Fruit fly (Drosophila melanogaster) whole organism, embryonic: ENCODE measurements around the gene CG12289.

ENCODE experiments used
- Bgb ChIP-seq: fragments of 200-800 bp; sonication (Bioruptor generic); IDR thresholded peaks from 2 replicates; pipeline ENCODE4 v1.3.6; 2022; ENCODE audit warnings: missing biosample characterization, missing genetic modification characterization; ENCODE audit not compliant: partially characterized antibody
- CG10209 ChIP-seq: fragments of 200-800 bp; sonication (Bioruptor generic); optimal IDR thresholded peaks from 3 replicates; lab custom pipeline; 2017; ENCODE audit warnings: missing biosample characterization, mild to moderate bottlenecking, missing genetic modification characterization, missing genetic modification reagents
- CG11695 ChIP-seq: fragments of 200-800 bp; sonication (Bioruptor generic); IDR thresholded peaks from 3 replicates; pipeline ENCODE4 v1.3.6; 2022; ENCODE audit warnings: missing biosample characterization, missing genetic modification characterization
- CG17359 ChIP-seq: fragments of 200-800 bp; sonication (Bioruptor generic); optimal IDR thresholded peaks from 3 replicates; lab custom pipeline; 2018; ENCODE audit warnings: missing biosample characterization, mild to moderate bottlenecking, missing genetic modification characterization, moderate library complexity
- CG17829 ChIP-seq: fragments of 200-800 bp; optimal IDR thresholded peaks from 2 replicates; lab custom pipeline; 2019; ENCODE audit warnings: missing biosample characterization, mild to moderate bottlenecking, missing genetic modification characterization, moderate library complexity
- CG30403 ChIP-seq: fragments of 200-800 bp; sonication (Bioruptor generic); optimal IDR thresholded peaks from 3 replicates; lab custom pipeline; 2016; ENCODE audit warnings: missing biosample characterization, missing genetic modification characterization
- CG3163 ChIP-seq: fragments of 200-800 bp; sonication (Bioruptor generic); optimal IDR thresholded peaks from 3 replicates; lab custom pipeline; 2016; ENCODE audit warnings: missing biosample characterization, missing genetic modification characterization
- CG32532 ChIP-seq: fragments of 200-800 bp; sonication (Bioruptor generic); IDR thresholded peaks from 2 replicates; pipeline ENCODE4 v1.3.6; 2022; ENCODE audit warnings: missing biosample characterization, missing genetic modification characterization
- CG33557 ChIP-seq: fragments of 200-800 bp; sonication (Bioruptor generic); optimal IDR thresholded peaks from 2 replicates; lab custom pipeline; 2019; ENCODE audit warnings: missing biosample characterization, mild to moderate bottlenecking, missing genetic modification characterization, moderate library complexity
- CG3838 ChIP-seq: fragments of 200-800 bp; sonication (Bioruptor generic); optimal IDR thresholded peaks from 3 replicates; lab custom pipeline; 2016; ENCODE audit warnings: missing biosample characterization, missing genetic modification characterization
- CG4707 ChIP-seq: fragments of 200-800 bp; sonication (Bioruptor generic); optimal IDR thresholded peaks from 2 replicates; lab custom pipeline; 2018; ENCODE audit warnings: missing biosample characterization, mild to moderate bottlenecking, missing genetic modification characterization, moderate library complexity
- CG7556 ChIP-seq: fragments of 200-800 bp; sonication (Bioruptor generic); optimal IDR thresholded peaks from 2 replicates; lab custom pipeline; 2017; ENCODE audit warnings: missing biosample characterization, mild to moderate bottlenecking, missing genetic modification characterization
- CG7839 ChIP-seq: fragments of 200-800 bp; sonication (Bioruptor generic); optimal IDR thresholded peaks from 3 replicates; lab custom pipeline; 2018; ENCODE audit warnings: missing biosample characterization, mild to moderate bottlenecking, missing genetic modification characterization, moderate library complexity
- CG8765 ChIP-seq: fragments of 200-800 bp; sonication (Bioruptor generic); IDR thresholded peaks from 2 replicates; pipeline ENCODE4 v1.3.6; 2022; ENCODE audit warnings: missing biosample characterization, missing genetic modification characterization
- CG9437 ChIP-seq: fragments of 200-800 bp; sonication (Bioruptor generic); optimal IDR thresholded peaks from 2 replicates; lab custom pipeline; 2018; ENCODE audit warnings: missing biosample characterization, mild to moderate bottlenecking, missing genetic modification characterization
- CG9727 ChIP-seq: fragments of 200-800 bp; sonication (Bioruptor generic); optimal IDR thresholded peaks from 3 replicates; lab custom pipeline; 2017; ENCODE audit warnings: missing biosample characterization, mild to moderate bottlenecking, missing genetic modification characterization
- D ChIP-seq, 2 experiments: fragments of 200-800 bp in 1 of 2; fragments of >200 bp in 1 of 2; sonication (Bioruptor generic) in 1 of 2; optimal IDR thresholded peaks; 2 replicates in 1 of 2; 3 replicates in 1 of 2; lab custom pipeline; 2017; ENCODE audit warnings: mild to moderate bottlenecking in 1 of 2, missing biosample characterization in 1 of 2, missing genetic modification characterization in 1 of 2, missing genetic modification reagents in 1 of 2
- Dfd ChIP-seq, 2 experiments: fragments of >200 bp; optimal IDR thresholded peaks; 2 replicates each; lab custom pipeline; 2017; ENCODE audit warnings: missing biosample characterization in 2 of 2, missing genetic modification characterization in 2 of 2
- Drgx ChIP-seq: fragments of 200-800 bp; sonication (Bioruptor generic); IDR thresholded peaks from 2 replicates; pipeline ENCODE4 v1.3.6; 2022; ENCODE audit warnings: missing biosample characterization, missing genetic modification characterization
- Fer1 ChIP-seq: fragments of 200-800 bp; sonication (Bioruptor generic); optimal IDR thresholded peaks from 2 replicates; lab custom pipeline; 2017; ENCODE audit warnings: missing biosample characterization, mild to moderate bottlenecking, missing genetic modification characterization
- Fer2 ChIP-seq: fragments of 200-800 bp; sonication (Bioruptor generic); optimal IDR thresholded peaks from 2 replicates; lab custom pipeline; 2018; ENCODE audit warnings: missing biosample characterization, mild to moderate bottlenecking, missing genetic modification characterization, moderate library complexity
- H2.0 ChIP-seq: fragments of 200-800 bp; sonication (Bioruptor generic); IDR thresholded peaks from 2 replicates; pipeline ENCODE4 v1.3.6; 2022; ENCODE audit warnings: missing biosample characterization, missing genetic modification characterization
- Hsf ChIP-seq: fragments of 200-800 bp; sonication (Bioruptor generic); optimal IDR thresholded peaks from 3 replicates; lab custom pipeline; 2016; ENCODE audit warnings: missing biosample characterization, missing genetic modification characterization
- Jarid2 ChIP-seq: fragments of 200-800 bp; sonication (Bioruptor generic); optimal IDR thresholded peaks from 3 replicates; lab custom pipeline; 2017; ENCODE audit warnings: mild to moderate bottlenecking, missing biosample characterization, missing genetic modification reagents, missing genetic modification characterization
- NC2α ChIP-seq: fragments of 200-800 bp; sonication (Bioruptor generic); optimal IDR thresholded peaks from 2 replicates; lab custom pipeline; 2016; ENCODE audit warnings: missing biosample characterization, missing genetic modification characterization
- Nf-YA ChIP-seq: fragments of 200-800 bp; sonication (Bioruptor generic); IDR thresholded peaks from 2 replicates; pipeline ENCODE4 v1.3.6; 2022; ENCODE audit warnings: missing biosample characterization, missing genetic modification characterization
- Nf-YC ChIP-seq: fragments of 200-800 bp; optimal IDR thresholded peaks from 3 replicates; lab custom pipeline; 2019; ENCODE audit warnings: missing biosample characterization, mild to moderate bottlenecking, missing genetic modification characterization, moderate library complexity
- Ravus ChIP-seq: fragments of 200-800 bp; sonication (Bioruptor generic); IDR thresholded peaks from 2 replicates; pipeline ENCODE4 v1.3.6; 2022; ENCODE audit warnings: missing biosample characterization, missing genetic modification characterization
- Usf ChIP-seq: fragments of 200-800 bp; sonication (Bioruptor generic); optimal IDR thresholded peaks from 2 replicates; lab custom pipeline; 2017; ENCODE audit warnings: missing genotype, missing biosample characterization, missing genetic modification characterization
- ab ChIP-seq: fragments of 200-800 bp; sonication (Bioruptor generic); optimal IDR thresholded peaks from 2 replicates; lab custom pipeline; 2016; ENCODE audit warnings: missing biosample characterization, missing genetic modification characterization
- aop ChIP-seq: fragments of 200-800 bp; sonication (Bioruptor generic); IDR thresholded peaks from 2 replicates; pipeline ENCODE4 v1.3.6; 2022; ENCODE audit warnings: missing biosample characterization, missing genetic modification characterization
- ara ChIP-seq: fragments of 200-800 bp; sonication (Bioruptor generic); IDR thresholded peaks from 2 replicates; pipeline ENCODE4 v1.3.6; 2022; ENCODE audit warnings: missing biosample characterization, missing genetic modification characterization
- corto ChIP-seq: fragments of 200-800 bp; sonication (Bioruptor generic); optimal IDR thresholded peaks from 2 replicates; lab custom pipeline; 2016; ENCODE audit warnings: missing biosample characterization, mild to moderate bottlenecking, missing genetic modification characterization, moderate library complexity
- dmrt11E ChIP-seq: fragments of 200-800 bp; sonication (Bioruptor generic); optimal IDR thresholded peaks from 3 replicates; lab custom pipeline; 2018; ENCODE audit warnings: missing biosample characterization, mild to moderate bottlenecking, missing genetic modification characterization, moderate library complexity
- dmrt99B ChIP-seq: fragments of 200-800 bp; sonication (Bioruptor generic); optimal IDR thresholded peaks from 2 replicates; lab custom pipeline; 2018; ENCODE audit warnings: missing biosample characterization, mild to moderate bottlenecking, missing genetic modification characterization, moderate library complexity
- dysf ChIP-seq: fragments of 200-800 bp; sonication (Bioruptor generic); IDR thresholded peaks from 3 replicates; pipeline ENCODE4 v1.3.6; 2022; ENCODE audit warnings: missing biosample characterization, missing genetic modification characterization
- eyg ChIP-seq: fragments of 200-800 bp; sonication (Bioruptor generic); optimal IDR thresholded peaks from 3 replicates; lab custom pipeline; 2016; ENCODE audit warnings: missing biosample characterization, missing genetic modification characterization
- fu2 ChIP-seq: fragments of 200-800 bp; sonication (Bioruptor generic); optimal IDR thresholded peaks from 2 replicates; lab custom pipeline; 2016; ENCODE audit warnings: missing biosample characterization, missing genetic modification characterization
- gce ChIP-seq: fragments of 200-800 bp; sonication (Bioruptor generic); IDR thresholded peaks from 3 replicates; pipeline ENCODE4 v1.3.6; 2022; ENCODE audit warnings: missing biosample characterization, missing genetic modification characterization
- lab ChIP-seq: fragments of 200-800 bp; sonication (Bioruptor generic); optimal IDR thresholded peaks from 3 replicates; lab custom pipeline; 2017; ENCODE audit warnings: missing biosample characterization, missing genetic modification characterization, mild to moderate bottlenecking, moderate library complexity, missing genetic modification reagents
- mld ChIP-seq: fragments of 200-800 bp; sonication (Bioruptor generic); IDR thresholded peaks from 3 replicates; pipeline ENCODE4 v1.3.6; 2022; ENCODE audit warnings: missing biosample characterization, missing genetic modification characterization; ENCODE audit not compliant: partially characterized antibody
- onecut ChIP-seq: fragments of 200-800 bp; sonication (Bioruptor generic); IDR thresholded peaks from 2 replicates; pipeline ENCODE4 v1.3.6; 2022; ENCODE audit warnings: missing biosample characterization, missing genetic modification characterization
- sens-2 ChIP-seq: fragments of 200-800 bp; sonication (Bioruptor generic); IDR thresholded peaks from 2 replicates; pipeline ENCODE4 v1.3.6; 2022; ENCODE audit warnings: missing biosample characterization, missing genetic modification characterization
- seq ChIP-seq: fragments of 200-800 bp; sonication (Bioruptor generic); IDR thresholded peaks from 2 replicates; pipeline ENCODE4 v1.3.6; 2022; ENCODE audit warnings: missing biosample characterization, missing genetic modification characterization
- trem ChIP-seq: fragments of 200-800 bp; optimal IDR thresholded peaks from 3 replicates; lab custom pipeline; 2019; ENCODE audit warnings: missing biosample characterization, mild to moderate bottlenecking, missing genetic modification characterization, moderate library complexity
- wek ChIP-seq: fragments of 200-800 bp; sonication (Bioruptor generic); optimal IDR thresholded peaks from 3 replicates; lab custom pipeline; 2018; ENCODE audit warnings: missing biosample characterization, mild to moderate bottlenecking, missing genetic modification characterization, moderate library complexity
- yki ChIP-seq: fragments of >200 bp; optimal IDR thresholded peaks from 3 replicates; lab custom pipeline; 2018
- zen2 ChIP-seq: fragments of 200-800 bp; sonication (Bioruptor generic); IDR thresholded peaks from 3 replicates; pipeline ENCODE4 v1.3.6; 2022; ENCODE audit warnings: missing biosample characterization, missing genetic modification characterization; ENCODE audit not compliant: partially characterized antibody
- zfh1 ChIP-seq: fragments of 200-800 bp; sonication (Bioruptor generic); IDR thresholded peaks from 3 replicates; pipeline ENCODE4 v1.3.6; 2022; ENCODE audit warnings: missing biosample characterization, missing genetic modification characterization

The CG12289 gene

DNA sequence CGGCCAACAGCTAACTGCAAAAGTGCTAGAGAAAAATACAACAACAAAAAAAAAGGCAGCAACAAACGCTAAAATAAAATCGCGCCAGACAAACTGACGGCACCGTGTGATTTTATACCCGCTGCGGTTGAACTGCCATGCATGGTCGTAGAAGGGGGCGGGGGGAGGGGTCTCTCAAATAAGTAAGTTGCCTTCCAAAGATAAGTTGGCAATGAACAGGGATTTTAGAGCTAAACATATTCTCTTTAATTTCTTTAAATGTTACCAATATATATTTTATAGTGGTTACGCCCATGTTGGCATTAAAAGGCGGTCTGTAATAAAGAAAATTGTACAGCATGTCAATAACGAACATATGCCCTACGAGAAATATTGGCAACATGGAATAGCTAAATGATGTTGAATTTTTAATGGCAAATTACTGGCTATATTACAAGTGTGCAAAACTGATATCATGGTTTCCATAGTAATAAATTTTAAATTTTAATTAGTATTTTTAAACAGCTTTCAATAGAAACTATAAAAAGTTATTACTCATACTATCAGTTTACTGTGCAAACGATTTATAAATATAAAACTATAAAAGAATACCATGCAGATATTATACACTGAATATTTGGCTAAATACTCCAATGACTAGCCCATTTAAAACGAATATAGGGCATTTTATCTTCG lies 26.9 kb downstream of the CG12289 start (continued):
- peak; percentile 78 for TF ChIP-seq CG10209 (GFP tag; lab: Kevin White, UChicago)
- peak; percentile 83 for TF ChIP-seq CG17359 (tag; lab: Kevin White, UChicago)
- TF ChIP-seq CG11695 (GFP tag; lab: Robert Waterston, UW), result 0 out of 3 replicates have a peak, but pooled peaks have one; percentile 52
- peak; percentile 86 for TF ChIP-seq CG30403
- no peak for TF ChIP-seq corto (GFP tag; lab: Kevin White, UChicago)
- no peak for TF ChIP-seq CG33557 (GFP tag; lab: Kevin White, UChicago)
- TF ChIP-seq Bgb, result no peak
- peak; percentile 26; the same call in 1 of the 2 replicates for TF ChIP-seq Ravus
- TF ChIP-seq Fer1 (GFP tag; lab: Kevin White, UChicago), result peak; percentile 14
- TF ChIP-seq CG9727, result peak; percentile 33
- peak; percentile 56 for TF ChIP-seq Fer2 (tag; lab: Kevin White, UChicago)
- no peak for TF ChIP-seq Dfd (GFP tag; optimal IDR thresholded peaks at IDR 0.05; lab: Kevin White, UChicago)
- peak; percentile 34 for TF ChIP-seq CG4707 (GFP tag; lab: Kevin White, UChicago)
- peak; percentile 74 for TF ChIP-seq seq (GFP tag; lab: Robert Waterston, UW)
- TF ChIP-seq trem (tag; lab: Kevin White, UChicago), result peak; percentile 27
- TF ChIP-seq eyg (GFP tag; lab: Kevin White, UChicago), result no peak
- TF ChIP-seq CG3163 (GFP tag; lab: Kevin White, UChicago), result peak; percentile 40
- no peak for TF ChIP-seq Nf-YA (GFP tag; lab: Robert Waterston, UW)
- peak; percentile 81 for TF ChIP-seq zfh1 (GFP tag; lab: Robert Waterston, UW)
- peak; percentile 20 for TF ChIP-seq NC2α (GFP tag; lab: Kevin White, UChicago)
- peak; percentile 22 for TF ChIP-seq ab (GFP tag; lab: Kevin White, UChicago)
- peak; percentile 64 for TF ChIP-seq dmrt11E (tag; lab: Kevin White, UChicago)
- TF ChIP-seq lab, result peak; percentile 69
- no peak for TF ChIP-seq mld
- no peak for TF ChIP-seq yki (lab: Kevin White, UChicago)
- TF ChIP-seq CG7839 (tag; lab: Kevin White, UChicago), result peak; percentile 81
- TF ChIP-seq dmrt99B (tag; lab: Kevin White, UChicago), result peak; percentile 82
- peak; percentile 56 for TF ChIP-seq Usf (GFP tag; lab: Kevin White, UChicago)
- peak; percentile 52 for TF ChIP-seq ara (GFP tag; lab: Robert Waterston, UW)
- TF ChIP-seq CG32532 (GFP tag; lab: Robert Waterston, UW), result peak; percentile 78
- TF ChIP-seq zen2 (GFP tag; lab: Robert Waterston, UW), result no peak
- TF ChIP-seq H2.0 (GFP tag; lab: Robert Waterston, UW), result peak; percentile 84
- TF ChIP-seq CG9437 (GFP tag; lab: Kevin White, UChicago), result peak; percentile 39
- TF ChIP-seq gce (GFP tag; lab: Robert Waterston, UW), result no peak
- 0 out of 2 replicates have a peak, but pooled peaks have one; percentile 55 for TF ChIP-seq aop (GFP tag; lab: Robert Waterston, UW)
- TF ChIP-seq fu2 (GFP tag; lab: Kevin White, UChicago), result peak; percentile 48
- TF ChIP-seq CG17829 (tag; lab: Kevin White, UChicago), result peak; percentile 38
- TF ChIP-seq Hsf (GFP tag; lab: Kevin White, UChicago), result peak; percentile 71
- TF ChIP-seq D (optimal IDR thresholded peaks at IDR 0.05; lab: Kevin White, UChicago), result no peak
- no peak for TF ChIP-seq D (GFP tag; optimal IDR thresholded peaks at IDR 0.05; lab: Kevin White, UChicago)
- peak; percentile 10 for TF ChIP-seq Jarid2 (GFP tag; lab: Kevin White, UChicago)
- peak; percentile 95 for TF ChIP-seq Drgx (GFP tag; lab: Robert Waterston, UW)
- no peak for TF ChIP-seq CG3838 (GFP tag; lab: Kevin White, UChicago)
- TF ChIP-seq CG8765 (GFP tag; lab: Robert Waterston, UW), result peak; percentile 60
- TF ChIP-seq CG7556, result peak; percentile 52
- 0 out of 2 replicates have a peak, but pooled peaks have one; percentile 43 for TF ChIP-seq sens-2 (GFP tag; lab: Robert Waterston, UW)
- TF ChIP-seq wek (GFP tag; lab: Kevin White, UChicago), result peak; percentile 37
- peak; percentile 53 for TF ChIP-seq onecut (GFP tag; lab: Robert Waterston, UW)
- TF ChIP-seq Nf-YC, result no peak
- peak; percentile 83 for TF ChIP-seq dysf (GFP tag; lab: Robert Waterston, UW)
